Worm (Caenorhabditis elegans) whole organism, mixed stage, embryonic: ENCODE data around the gene tag-297.

ENCODE experiments used
- M03D4.4 ChIP-seq: sonication (generic microtip); optimal IDR thresholded peaks from 2 replicates; lab custom pipeline; 2017; ENCODE audit warnings: mild to moderate bottlenecking, missing genetic modification characterization, missing compliant biosample characterization
- bed-3 ChIP-seq: fragments of 200-800 bp; sonication (Bioruptor generic); optimal IDR thresholded peaks from 3 replicates; lab custom pipeline; 2018; ENCODE audit warnings: mild to moderate bottlenecking, missing genetic modification characterization, moderate library complexity, missing compliant biosample characterization
- blmp-1 ChIP-seq: fragments of 150-350 bp; optimal IDR thresholded peaks from 2 replicates; lab custom pipeline; 2014; ENCODE audit warnings: missing biosample characterization, missing genetic modification characterization
- ceh-39 ChIP-seq: fragments of 150-350 bp; optimal IDR thresholded peaks from 2 replicates; lab custom pipeline; 2014; ENCODE audit warnings: missing biosample characterization, missing genetic modification characterization
- ceh-83 ChIP-seq: fragments of 200-800 bp; sonication (Bioruptor generic); optimal IDR thresholded peaks from 2 replicates; lab custom pipeline; 2018; ENCODE audit warnings: mild to moderate bottlenecking, missing genetic modification characterization, missing compliant biosample characterization
- ces-1 ChIP-seq: fragments of 150-350 bp; optimal IDR thresholded peaks from 2 replicates; lab custom pipeline; 2014; ENCODE audit warnings: missing biosample characterization, missing genetic modification reagents, missing genetic modification characterization
- cnd-1 ChIP-seq: fragments of 200-800 bp; sonication (Bioruptor generic); optimal IDR thresholded peaks from 2 replicates; lab custom pipeline; 2018; ENCODE audit warnings: mild to moderate bottlenecking, missing genetic modification characterization, missing compliant biosample characterization
- drap-1 ChIP-seq: fragments of 200-800 bp; sonication (Bioruptor generic); optimal IDR thresholded peaks from 3 replicates; lab custom pipeline; 2018; ENCODE audit warnings: mild to moderate bottlenecking, missing genetic modification characterization, missing compliant biosample characterization
- elt-1 ChIP-seq: sonication (generic microtip); optimal IDR thresholded peaks from 2 replicates; lab custom pipeline; 2017; ENCODE audit warnings: missing genetic modification characterization, mild to moderate bottlenecking, missing compliant biosample characterization, antibody characterized with exemption, moderate library complexity, borderline replicate concordance; ENCODE audit not compliant: insufficient read depth
- elt-3 ChIP-seq: fragments of 150-350 bp; optimal IDR thresholded peaks from 2 replicates; lab custom pipeline; 2014; ENCODE audit warnings: missing biosample characterization, missing genetic modification characterization
- flh-1 ChIP-seq: fragments of 200-800 bp; sonication (Bioruptor generic); optimal IDR thresholded peaks from 2 replicates; lab custom pipeline; 2018; ENCODE audit warnings: mild to moderate bottlenecking, missing genetic modification characterization, moderate library complexity, missing compliant biosample characterization
- hlh-1 ChIP-seq: fragments of 150-350 bp; optimal IDR thresholded peaks from 2 replicates; lab custom pipeline; 2014; ENCODE audit warnings: missing biosample characterization, missing genetic modification reagents, missing genetic modification characterization
- lin-13 ChIP-seq: fragments of 150-350 bp; optimal IDR thresholded peaks from 2 replicates; lab custom pipeline; 2014; ENCODE audit warnings: missing biosample characterization, missing genetic modification characterization
- lin-32 ChIP-seq: fragments of 200-800 bp; sonication (Bioruptor generic); optimal IDR thresholded peaks from 2 replicates; lab custom pipeline; 2018; ENCODE audit warnings: mild to moderate bottlenecking, missing genetic modification characterization, missing compliant biosample characterization
- lsy-2 ChIP-seq: fragments of 150-350 bp; optimal IDR thresholded peaks from 2 replicates; lab custom pipeline; 2014; ENCODE audit warnings: missing biosample characterization, missing genetic modification characterization
- mab-5 ChIP-seq: fragments of 150-350 bp; optimal IDR thresholded peaks from 2 replicates; lab custom pipeline; 2014; ENCODE audit warnings: missing biosample characterization, missing genetic modification characterization
- mep-1 ChIP-seq: fragments of 150-350 bp; optimal IDR thresholded peaks from 2 replicates; lab custom pipeline; 2017; ENCODE audit warnings: missing biosample characterization, missing genetic modification reagents, missing genetic modification characterization, inconsistent platforms
- mls-2 ChIP-seq: sonication (generic microtip); optimal IDR thresholded peaks from 2 replicates; lab custom pipeline; 2016; ENCODE audit warnings: mild to moderate bottlenecking, missing genetic modification characterization, moderate library complexity, missing compliant biosample characterization
- nhr-12 ChIP-seq: fragments of 150-350 bp; optimal IDR thresholded peaks from 2 replicates; lab custom pipeline; 2014; ENCODE audit warnings: missing biosample characterization, missing genetic modification characterization
- nhr-2 ChIP-seq: fragments of 150-350 bp; optimal IDR thresholded peaks from 2 replicates; lab custom pipeline; 2014; ENCODE audit warnings: missing biosample characterization, missing genetic modification characterization
- nhr-237 ChIP-seq: fragments of 150-350 bp; optimal IDR thresholded peaks from 2 replicates; lab custom pipeline; 2014; ENCODE audit warnings: missing biosample characterization, missing genetic modification characterization
- nhr-28 ChIP-seq: fragments of 150-350 bp; optimal IDR thresholded peaks from 2 replicates; lab custom pipeline; 2014; ENCODE audit warnings: missing biosample characterization, missing genetic modification characterization
- nhr-76 ChIP-seq: sonication (generic microtip); optimal IDR thresholded peaks from 2 replicates; lab custom pipeline; 2017; ENCODE audit warnings: missing biosample characterization, missing genetic modification characterization
- snpc-4 ChIP-seq: fragments of 150-350 bp; optimal IDR thresholded peaks from 2 replicates; lab custom pipeline; 2014; ENCODE audit warnings: missing biosample characterization, missing genetic modification characterization
- sptf-1 ChIP-seq: sonication (generic microtip); optimal IDR thresholded peaks from 2 replicates; lab custom pipeline; 2017; ENCODE audit warnings: mild to moderate bottlenecking, missing genetic modification characterization, moderate library complexity, missing compliant biosample characterization
- tbx-8 ChIP-seq: fragments of 200-800 bp; sonication (Bioruptor generic); optimal IDR thresholded peaks from 2 replicates; lab custom pipeline; 2018; ENCODE audit warnings: mild to moderate bottlenecking, missing genetic modification characterization, moderate library complexity, missing compliant biosample characterization
- unc-120 ChIP-seq: sonication (generic microtip); optimal IDR thresholded peaks from 2 replicates; lab custom pipeline; 2017; ENCODE audit warnings: missing genetic modification characterization, missing compliant biosample characterization; ENCODE audit not compliant: poor library complexity, severe bottlenecking
- unc-39 ChIP-seq: fragments of 150-350 bp; optimal IDR thresholded peaks from 2 replicates; lab custom pipeline; 2014; ENCODE audit warnings: missing biosample characterization, missing genetic modification characterization
- unc-62 ChIP-seq: fragments of 150-350 bp; optimal IDR thresholded peaks from 2 replicates; lab custom pipeline; 2014; ENCODE audit warnings: missing biosample characterization, missing genetic modification reagents, missing genetic modification characterization
- zip-8 ChIP-seq: fragments of 150-350 bp; optimal IDR thresholded peaks from 2 replicates; lab custom pipeline; 2014; ENCODE audit warnings: missing biosample characterization, missing genetic modification characterization
- ztf-11 ChIP-seq: fragments of 150-350 bp; optimal IDR thresholded peaks from 2 replicates; lab custom pipeline; 2014; ENCODE audit warnings: missing biosample characterization, missing genetic modification characterization

tag-297 gene

DNA sequence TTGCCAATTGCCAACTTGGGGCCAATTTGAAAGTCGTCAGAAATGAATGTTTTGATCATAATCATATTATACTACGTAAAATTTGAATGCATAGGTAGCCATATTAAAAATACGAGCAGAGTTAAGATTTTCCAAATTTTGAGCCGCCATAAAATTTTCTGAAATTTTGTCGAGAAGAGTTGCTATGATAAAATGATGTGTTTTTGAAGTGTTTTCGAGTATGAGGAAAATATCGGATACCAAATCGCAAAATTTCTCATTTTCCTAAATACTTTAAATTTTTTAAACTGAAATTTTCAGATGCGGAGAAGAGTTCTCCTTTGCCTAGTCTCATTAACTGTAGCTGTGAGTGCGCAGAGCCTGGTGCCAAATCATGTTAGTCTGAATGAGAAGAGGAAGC, at the start of gene tag-297:
Gene tag-297 (plus strand): TSS at position 301 of the 400 bp plus-strand sequence.
- TF ChIP-seq bed-3 (GFP tag; lab: Kevin White, UChicago) (no peak), snpc-4 (tag; lab: Kevin White, UChicago) (no peak), zip-8 (tag; lab: Kevin White, UChicago) (no peak), cnd-1 (no peak), drap-1 (GFP tag; lab: Kevin White, UChicago) (no peak), mep-1 (tag; lab: Kevin White, UChicago) (no peak), elt-3 (tag; lab: Kevin White, UChicago) (no peak), ceh-83 (GFP tag; lab: Kevin White, UChicago) (no peak), unc-62 (no peak), nhr-237 (tag; lab: Kevin White, UChicago) (no peak), ztf-11 (tag; lab: Kevin White, UChicago) (no peak), blmp-1 (tag; lab: Kevin White, UChicago) (no peak), M03D4.4 (no peak), mls-2 (tag; lab: Kevin White, UChicago) (no peak), nhr-76 (tag; lab: Kevin White, UChicago) (no peak), sptf-1 (no peak), hlh-1 (tag; lab: Kevin White, UChicago) (no peak), mab-5 (tag; lab: Kevin White, UChicago) (no peak), ceh-39 (tag; lab: Kevin White, UChicago) (no peak)

DNA sequence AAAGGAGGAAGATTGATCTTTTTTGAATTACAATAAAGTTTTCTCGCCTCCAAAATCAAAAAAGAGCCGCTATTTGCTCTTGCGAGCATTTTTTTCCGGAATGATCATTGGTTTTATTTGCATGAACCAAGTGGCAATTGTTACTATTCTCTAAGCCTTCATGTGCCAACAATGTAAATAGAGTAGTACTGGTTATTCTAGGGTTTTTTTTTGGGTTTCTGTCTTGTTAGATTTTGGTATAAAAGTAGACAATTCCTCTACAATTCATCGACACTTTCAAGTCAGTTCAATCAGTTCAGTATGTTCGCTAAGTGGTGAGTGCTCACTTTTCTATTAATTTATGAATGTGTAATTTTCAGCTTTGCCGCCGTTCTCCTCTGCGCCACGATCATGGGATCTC, 49.4 kb upstream of the tag-297 start, which contains the start of gene nspb-7:
Gene nspb-7 (plus strand): TSS at position 301 of the 400 bp plus-strand sequence.
- TF ChIP-seq nhr-2 (tag; lab: Kevin White, UChicago) (no peak), tbx-8 (no peak), nhr-12 (tag; lab: Kevin White, UChicago) (no peak)

DNA sequence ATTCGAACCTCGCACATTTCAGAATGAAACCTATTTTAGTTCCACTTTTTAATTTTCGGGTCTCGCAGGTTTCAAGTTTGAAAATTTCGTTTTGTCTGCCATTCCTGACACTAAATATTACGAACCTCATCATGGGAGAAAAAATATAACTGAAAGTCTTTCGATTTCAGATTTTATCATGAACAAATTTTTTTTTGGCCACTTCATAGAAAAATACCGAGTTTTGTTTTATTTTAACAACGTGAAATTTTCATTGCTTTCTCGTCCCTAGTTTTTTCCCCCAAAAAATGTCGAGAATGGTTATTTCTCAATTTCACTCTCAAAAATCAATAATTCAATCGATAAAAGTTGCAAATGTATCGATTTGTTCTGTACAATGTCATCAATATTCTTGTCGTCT, 48.7 kb upstream of the tag-297 start, which contains the start of gene C01G12.9:
Gene C01G12.9 (plus strand): TSS at position 301 of the 400 bp plus-strand sequence.
- TF ChIP-seq lin-13 (tag; lab: Kevin White, UChicago) (no peak), blmp-1 (tag; lab: Kevin White, UChicago) (no peak), elt-1 (no peak), ceh-39 (tag; lab: Kevin White, UChicago) (no peak)
- TF ChIP-seq, all 35 proteins: peak for 0

ce11 chrII:14580549-14580948, 46.9 kb upstream of the tag-297 start, which contains the start of the genes nspb-8 and nspb-9:
nspb-8 (minus strand) TSS chrII:14580649.
nspb-9 (plus strand) TSS chrII:14580859.
- TF ChIP-seq cnd-1 (no peak), ces-1 (GFP tag; lab: Kevin White, UChicago) (no peak), nhr-28 (no peak), lin-32 (no peak), zip-8 (tag; lab: Kevin White, UChicago) (no peak), unc-62 (no peak), nhr-2 (tag; lab: Kevin White, UChicago) (no peak), lin-13 (tag; lab: Kevin White, UChicago) (no peak), flh-1 (GFP tag; lab: Kevin White, UChicago) (no peak), lsy-2 (tag; lab: Kevin White, UChicago) (no peak), mab-5 (tag; lab: Kevin White, UChicago) (no peak), ceh-83 (GFP tag; lab: Kevin White, UChicago) (no peak), unc-120 (tag; lab: Kevin White, UChicago) (no peak), nhr-12 (tag; lab: Kevin White, UChicago) (no peak)

DNA sequence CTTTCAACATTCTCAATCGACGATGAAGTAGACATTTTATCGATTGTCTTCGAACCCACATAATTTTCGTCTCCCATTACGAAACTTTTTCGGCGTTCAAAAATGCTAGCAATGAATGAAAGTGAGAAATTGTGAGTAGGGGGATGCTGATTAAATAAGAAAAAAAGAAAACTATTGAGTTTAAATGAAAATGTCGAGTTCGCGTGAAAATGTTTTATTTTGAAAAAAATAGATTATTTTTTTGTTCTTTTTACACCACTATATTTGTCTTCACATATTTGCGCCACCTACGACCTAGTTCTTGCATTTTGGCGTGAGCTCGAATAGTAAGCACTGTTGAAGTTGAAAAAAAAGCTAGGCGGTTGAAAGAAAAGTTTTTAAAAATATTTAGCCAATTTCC, 45.2 kb upstream of the tag-297 start, which contains the start of gene C01G12.3:
Gene C01G12.3 (minus strand): TSS at position 101 of the 400 bp plus-strand sequence.
- TF ChIP-seq nhr-28 (no peak), sptf-1 (no peak), unc-62 (no peak), unc-120 (tag; lab: Kevin White, UChicago) (no peak), elt-3 (tag; lab: Kevin White, UChicago) (no peak), drap-1 (GFP tag; lab: Kevin White, UChicago) (no peak), hlh-1 (tag; lab: Kevin White, UChicago) (no peak), ztf-11 (tag; lab: Kevin White, UChicago) (no peak), unc-39 (no peak), lin-13 (tag; lab: Kevin White, UChicago) (no peak), ceh-39 (tag; lab: Kevin White, UChicago) (no peak), M03D4.4 (no peak), ceh-83 (GFP tag; lab: Kevin White, UChicago) (no peak), zip-8 (tag; lab: Kevin White, UChicago) (no peak)
- TF ChIP-seq, all 35 proteins: peak for 0
